Fruit fly (Drosophila melanogaster): ENCODE data around the gene CG13926.

Gene CG13926

DNA sequence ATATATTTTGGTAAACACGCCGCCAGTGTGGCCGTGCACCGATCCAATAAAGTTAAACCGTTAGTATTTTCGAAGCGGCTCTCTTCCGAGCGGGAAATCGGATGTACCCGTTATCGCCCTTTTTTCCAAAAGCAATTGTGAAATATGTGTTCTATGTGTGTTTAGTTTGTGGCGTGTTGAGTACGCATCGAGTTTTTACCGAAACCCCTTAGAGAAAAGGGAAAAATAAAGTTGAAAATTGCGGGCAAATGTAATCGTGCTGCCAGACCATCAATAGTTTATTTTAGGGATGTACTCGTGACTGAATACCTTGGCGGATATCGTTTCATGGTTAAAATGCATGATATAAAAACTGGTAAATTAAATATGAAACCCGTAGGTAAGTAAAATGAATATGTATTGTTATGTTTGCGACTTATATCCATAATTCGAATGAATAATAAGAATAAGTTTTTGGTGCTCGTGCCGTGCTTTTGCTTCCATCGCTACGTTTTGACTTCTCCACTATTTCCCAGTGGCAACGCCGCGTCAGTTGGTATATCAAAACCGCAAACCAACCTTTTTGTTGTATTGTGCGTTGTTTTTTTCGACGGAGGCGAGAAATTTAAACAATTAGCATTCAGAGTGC lies 21.3 kb upstream of the CG13926 start, which contains the start of the genes Mettl2 and Bgb (continued):
- TF ChIP-seq CG16779 (GFP tag; IDR thresholded peaks at IDR 0.05) (peak; percentile 68; the same call in 1 of the 2 replicates), CG10274 (GFP tag; optimal IDR thresholded peaks at IDR 0.05) (peak; percentile 26), ara (GFP tag; IDR thresholded peaks at IDR 0.05) (peak; percentile 67), CG13424 (tag; optimal IDR thresholded peaks at IDR 0.05) (peak; percentile 76), lab (GFP tag; optimal IDR thresholded peaks at IDR 0.05) (peak; percentile 78), nom (GFP tag; optimal IDR thresholded peaks at IDR 0.05) (peak; percentile 9), cad (GFP tag; optimal IDR thresholded peaks at IDR 0.05) (no peak), ewg (GFP tag; optimal IDR thresholded peaks at IDR 0.05) (peak; percentile 29), ERR (GFP tag; optimal IDR thresholded peaks at IDR 0.05) (peak; percentile 28), CG2129 (GFP tag; IDR thresholded peaks at IDR 0.05; ENCODE audit: partially characterized antibody) (peak; percentile 57), Sox100B (GFP tag; optimal IDR thresholded peaks at IDR 0.05) (no peak), ken (GFP tag; IDR thresholded peaks at IDR 0.05) (peak; percentile 76), chinmo (GFP tag; IDR thresholded peaks at IDR 0.05; ENCODE audit: partially characterized antibody) (no peak), HLH4C (GFP tag; IDR thresholded peaks at IDR 0.05; ENCODE audit: partially characterized antibody) (peak; percentile 56; the same call in 2 of the 3 replicates), CG13296 (GFP tag; optimal IDR thresholded peaks at IDR 0.05) (peak; percentile 13), CG12744 (GFP tag; optimal IDR thresholded peaks at IDR 0.05) (no peak), unc-4 (GFP tag; IDR thresholded peaks at IDR 0.05; ENCODE audit: partially characterized antibody) (peak; percentile 72), nerfin-2 (GFP tag; IDR thresholded peaks at IDR 0.05; ENCODE audit: partially characterized antibody) (no peak), Six4 (GFP tag; optimal IDR thresholded peaks at IDR 0.05) (peak; percentile 63), CG7745 (tag; optimal IDR thresholded peaks at IDR 0.05) (no peak), dmrt99B (tag; optimal IDR thresholded peaks at IDR 0.05) (no peak), Hr3 (GFP tag; optimal IDR thresholded peaks at IDR 0.05) (peak; percentile 80), jing (GFP tag; optimal IDR thresholded peaks at IDR 0.05) (no peak), sd (tag; optimal IDR thresholded peaks at IDR 0.05) (no peak), tup (GFP tag; optimal IDR thresholded peaks at IDR 0.05) (no peak), Awh (GFP tag; IDR thresholded peaks at IDR 0.05) (peak; percentile 25; the same call in 1 of the 2 replicates), CG10654 (GFP tag; optimal IDR thresholded peaks at IDR 0.05) (peak; percentile 68), slou (GFP tag; optimal IDR thresholded peaks at IDR 0.05) (peak; percentile 63), CG13624 (GFP tag; optimal IDR thresholded peaks at IDR 0.05) (peak; percentile 78), CG6254 (GFP tag; optimal IDR thresholded peaks at IDR 0.05) (peak; percentile 51), twi (tag; optimal IDR thresholded peaks at IDR 0.05) (peak; percentile 59), CG7928 (GFP tag; optimal IDR thresholded peaks at IDR 0.05) (peak; percentile 2), CG17385 (GFP tag; optimal IDR thresholded peaks at IDR 0.05) (no peak), Abd-B (GFP tag; optimal IDR thresholded peaks at IDR 0.05) (peak; percentile 86), BEAF-32 (GFP tag; optimal IDR thresholded peaks at IDR 0.05) (peak; percentile 89), dmrt11E (tag; optimal IDR thresholded peaks at IDR 0.05) (peak; percentile 67), HLH54F (GFP tag; optimal IDR thresholded peaks at IDR 0.05) (peak; percentile 81), CG7372 (GFP tag; IDR thresholded peaks at IDR 0.05) (peak; percentile 83), gsb (GFP tag; IDR thresholded peaks at IDR 0.05) (no peak), luna (GFP tag; optimal IDR thresholded peaks at IDR 0.05) (peak; percentile 21), MTF-1 (GFP tag; optimal IDR thresholded peaks at IDR 0.05; ENCODE audit: borderline replicate concordance) (no peak), pan (optimal IDR thresholded peaks at IDR 0.05) (no peak), pan (GFP tag; optimal IDR thresholded peaks at IDR 0.05 in 1 of 2, IDR thresholded peaks at IDR 0.05 in 1 of 2) (peak in 1 of 2 experiments; percentile 79), CG18599 (GFP tag; optimal IDR thresholded peaks at IDR 0.05) (peak; percentile 80), Atf6 (GFP tag; IDR thresholded peaks at IDR 0.05) (peak; percentile 52; the same call in 1 of the 2 replicates), gfzf (GFP tag; optimal IDR thresholded peaks at IDR 0.05) (peak; percentile 64), Mrtf (GFP tag; IDR thresholded peaks at IDR 0.05) (peak; percentile 78), sug (tag; optimal IDR thresholded peaks at IDR 0.05) (peak; percentile 76)
